Worm (Caenorhabditis elegans) whole organism, L3 larva: ENCODE results near the gene K02E10.5.

ENCODE experiments used
- ZK546.5 ChIP-seq: sonication (generic microtip); optimal IDR thresholded peaks from 2 replicates; lab custom pipeline; 2017; ENCODE audit warnings: missing biosample characterization, missing genetic modification characterization
- aly-2 ChIP-seq: fragments of 150-350 bp; optimal IDR thresholded peaks from 2 replicates; lab custom pipeline; 2014; ENCODE audit warnings: missing biosample characterization, missing genetic modification characterization
- ama-1 ChIP-seq: fragments of 150-350 bp; optimal IDR thresholded peaks from 2 replicates; lab custom pipeline; 2018
- ceh-16 ChIP-seq: sonication (generic microtip); optimal IDR thresholded peaks from 2 replicates; lab custom pipeline; 2017; ENCODE audit warnings: missing biosample characterization, missing genetic modification characterization
- ceh-28 ChIP-seq: fragments of 150-350 bp; optimal IDR thresholded peaks from 2 replicates; lab custom pipeline; 2014; ENCODE audit warnings: missing biosample characterization, missing genetic modification reagents, missing genetic modification characterization
- ceh-82 ChIP-seq: fragments of 150-350 bp; optimal IDR thresholded peaks from 2 replicates; lab custom pipeline; 2014; ENCODE audit warnings: missing biosample characterization, missing genetic modification characterization
- ceh-9 ChIP-seq: sonication (generic microtip); optimal IDR thresholded peaks from 2 replicates; lab custom pipeline; 2018; ENCODE audit warnings: missing biosample characterization, missing genetic modification characterization
- daf-12 ChIP-seq: fragments of 150-350 bp; optimal IDR thresholded peaks from 2 replicates; lab custom pipeline; 2014; ENCODE audit warnings: missing biosample characterization, missing genetic modification reagents, missing genetic modification characterization
- egl-5 ChIP-seq: fragments of 150-350 bp; optimal IDR thresholded peaks from 2 replicates; lab custom pipeline; 2017; ENCODE audit warnings: missing biosample characterization, missing genetic modification reagents, missing genetic modification characterization, inconsistent platforms
- elt-1 ChIP-seq: fragments of 150-350 bp; optimal IDR thresholded peaks from 2 replicates; lab custom pipeline; 2014; ENCODE audit warnings: missing biosample characterization, missing genetic modification characterization
- elt-2 ChIP-seq: sonication (generic microtip); optimal IDR thresholded peaks from 2 replicates; lab custom pipeline; 2016; ENCODE audit warnings: missing genetic modification reagents, mild to moderate bottlenecking, missing genetic modification characterization, missing compliant biosample characterization
- fkh-10 ChIP-seq: sonication (generic microtip); optimal IDR thresholded peaks from 2 replicates; lab custom pipeline; 2017; ENCODE audit warnings: missing biosample characterization, missing genetic modification reagents, missing genetic modification characterization
- fos-1 ChIP-seq: fragments of 150-350 bp; optimal IDR thresholded peaks from 2 replicates; lab custom pipeline; 2014; ENCODE audit warnings: missing biosample characterization, missing genetic modification characterization
- jun-1 ChIP-seq: fragments of 150-350 bp; optimal IDR thresholded peaks from 2 replicates; lab custom pipeline; 2014; ENCODE audit warnings: missing biosample characterization, missing genetic modification reagents, missing genetic modification characterization
- lin-15B ChIP-seq: fragments of 150-350 bp; optimal IDR thresholded peaks from 2 replicates; lab custom pipeline; 2014; ENCODE audit warnings: missing biosample characterization, missing genetic modification characterization
- lin-39 ChIP-seq: fragments of 150-350 bp; optimal IDR thresholded peaks from 2 replicates; lab custom pipeline; 2018; ENCODE audit warnings: missing biosample characterization, missing genetic modification reagents, missing genetic modification characterization
- lsy-12 ChIP-seq: sonication (generic microtip); optimal IDR thresholded peaks from 2 replicates; lab custom pipeline; 2016; ENCODE audit warnings: mild to moderate bottlenecking, missing genetic modification characterization, missing compliant biosample characterization
- mml-1 ChIP-seq: fragments of 150-350 bp; sonication (generic microtip); optimal IDR thresholded peaks from 3 replicates; lab custom pipeline; 2014; ENCODE audit warnings: missing biosample characterization, missing genetic modification characterization
- nfya-1 ChIP-seq: sonication (generic microtip); optimal IDR thresholded peaks from 2 replicates; lab custom pipeline; 2017; ENCODE audit warnings: missing genetic modification characterization, mild to moderate bottlenecking, missing compliant biosample characterization, antibody characterized with exemption, moderate library complexity; ENCODE audit not compliant: insufficient read depth
- nhr-12 ChIP-seq: fragments of 150-350 bp; optimal IDR thresholded peaks from 2 replicates; lab custom pipeline; 2014; ENCODE audit warnings: missing biosample characterization, missing genetic modification characterization
- nhr-237 ChIP-seq: fragments of 150-350 bp; optimal IDR thresholded peaks from 2 replicates; lab custom pipeline; 2014; ENCODE audit warnings: missing biosample characterization, missing genetic modification characterization
- nhr-25 ChIP-seq: sonication (generic microtip); optimal IDR thresholded peaks from 2 replicates; lab custom pipeline; 2017; ENCODE audit warnings: missing biosample characterization, missing genetic modification characterization
- nhr-67 ChIP-seq: fragments of 150-350 bp; optimal IDR thresholded peaks from 2 replicates; lab custom pipeline; 2014; ENCODE audit warnings: missing biosample characterization, missing genetic modification characterization
- nhr-77 ChIP-seq: fragments of 150-350 bp; optimal IDR thresholded peaks from 2 replicates; lab custom pipeline; 2014; ENCODE audit warnings: missing biosample characterization, missing genetic modification characterization
- pha-4 ChIP-seq: fragments of 150-350 bp; optimal IDR thresholded peaks from 2 replicates; lab custom pipeline; 2014; ENCODE audit warnings: missing biosample characterization, missing genetic modification reagents, missing genetic modification characterization
- pqm-1 ChIP-seq: fragments of 150-350 bp; optimal IDR thresholded peaks from 2 replicates; lab custom pipeline; 2017; ENCODE audit warnings: missing biosample characterization, missing genetic modification characterization, inconsistent platforms
- sea-2 ChIP-seq: fragments of 150-350 bp; sonication (generic microtip); optimal IDR thresholded peaks from 4 replicates; lab custom pipeline; 2014; ENCODE audit warnings: missing biosample characterization, missing genetic modification reagents, missing genetic modification characterization
- skn-1 ChIP-seq: fragments of 150-350 bp; optimal IDR thresholded peaks from 2 replicates; lab custom pipeline; 2014; ENCODE audit warnings: missing biosample characterization, missing genetic modification characterization
- snpc-4 ChIP-seq: fragments of 150-350 bp; optimal IDR thresholded peaks from 2 replicates; lab custom pipeline; 2014; ENCODE audit warnings: missing biosample characterization, missing genetic modification characterization
- tbx-2 ChIP-seq: sonication (generic microtip); optimal IDR thresholded peaks from 2 replicates; lab custom pipeline; 2016; ENCODE audit warnings: mild to moderate bottlenecking, missing genetic modification characterization, missing compliant biosample characterization
- unc-39 ChIP-seq: sonication (generic microtip); optimal IDR thresholded peaks from 4 replicates; lab custom pipeline; 2017; ENCODE audit warnings: missing biosample characterization, missing genetic modification characterization
- unc-62 ChIP-seq: fragments of 150-350 bp; sonication (generic microtip); optimal IDR thresholded peaks from 4 replicates; lab custom pipeline; 2014; ENCODE audit warnings: missing biosample characterization, missing genetic modification reagents, missing genetic modification characterization
- ztf-11 ChIP-seq: fragments of 150-350 bp; optimal IDR thresholded peaks from 2 replicates; lab custom pipeline; 2014; ENCODE audit warnings: missing biosample characterization, missing genetic modification characterization
- ztf-4 ChIP-seq: fragments of 150-350 bp; optimal IDR thresholded peaks from 2 replicates; lab custom pipeline; 2014; ENCODE audit warnings: missing biosample characterization, missing genetic modification characterization

K02E10.5 gene

ce11 chrX:2475873-2476272 lies 2.9 kb downstream of the K02E10.5 start, which contains the start of gene R04B3.3:
TSS of gene R04B3.3 (minus strand) at chrX:2475973.
- TF ChIP-seq fkh-10 (GFP tag; lab: Kevin White, UChicago) (no peak), ama-1 (no peak), ceh-82 (tag; lab: Kevin White, UChicago) (no peak), nfya-1 (tag; lab: Kevin White, UChicago) (no peak), ceh-9 (tag; lab: Kevin White, UChicago) (no peak), ceh-16 (no peak), lin-39 (tag; lab: Kevin White, UChicago) (no peak), skn-1 (tag; lab: Kevin White, UChicago) (no peak), unc-62 (no peak), nhr-12 (no peak), ZK546.5 (tag; lab: Kevin White, UChicago) (no peak), lsy-12 (tag; lab: Kevin White, UChicago) (no peak), mml-1 (tag; lab: Kevin White, UChicago) (no peak), nhr-237 (tag; lab: Kevin White, UChicago) (no peak), tbx-2 (tag; lab: Kevin White, UChicago) (no peak), pqm-1 (tag; lab: Kevin White, UChicago) (no peak), lin-15B (tag; lab: Kevin White, UChicago) (no peak), elt-2 (tag; lab: Kevin White, UChicago) (no peak), daf-12 (tag; lab: Kevin White, UChicago) (no peak), nhr-25 (tag; lab: Kevin White, UChicago) (no peak)

DNA sequence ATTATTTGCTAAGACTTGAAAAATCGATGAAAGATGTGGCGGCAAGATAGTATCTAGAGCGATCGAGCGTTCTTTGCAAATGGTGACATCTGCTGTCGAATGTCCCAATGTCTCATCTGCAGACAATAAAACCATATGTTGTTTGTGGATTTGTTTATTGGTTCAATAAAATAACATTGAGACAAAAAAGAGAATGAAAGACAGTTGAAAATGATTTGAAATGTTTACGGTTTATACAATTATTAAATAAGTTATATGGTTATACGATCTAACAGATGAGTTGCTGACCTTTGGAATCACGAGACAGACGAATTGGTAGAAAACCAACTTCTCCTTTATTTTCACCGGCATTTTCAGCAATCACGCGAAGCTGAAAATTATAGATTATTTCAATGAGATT lies 5.1 kb downstream of the K02E10.5 start, which contains the start of gene R04B3.2:
TSS of gene R04B3.2 (minus strand) at position 101 of the 400 bp plus-strand sequence.
- TF ChIP-seq unc-39 (tag; lab: Kevin White, UChicago) (no peak), nfya-1 (tag; lab: Kevin White, UChicago) (no peak), lin-15B (tag; lab: Kevin White, UChicago) (no peak), snpc-4 (tag; lab: Kevin White, UChicago) (no peak), nhr-77 (tag; lab: Kevin White, UChicago) (no peak), elt-1 (no peak), lin-39 (tag; lab: Kevin White, UChicago) (no peak), pqm-1 (tag; lab: Kevin White, UChicago) (no peak), egl-5 (tag; lab: Kevin White, UChicago) (no peak), nhr-67 (tag; lab: Kevin White, UChicago) (no peak), fkh-10 (GFP tag; lab: Kevin White, UChicago) (no peak), jun-1 (tag; lab: Kevin White, UChicago) (no peak), elt-2 (tag; lab: Kevin White, UChicago) (no peak), aly-2 (tag; lab: Kevin White, UChicago) (no peak)

- TF ChIP-seq skn-1 (tag; lab: Kevin White, UChicago) (no peak), fkh-10 (GFP tag; lab: Kevin White, UChicago) (no peak), ztf-4 (tag; lab: Kevin White, UChicago) (no peak), nhr-25 (tag; lab: Kevin White, UChicago) (peak; percentile 20), ama-1 (no peak), ZK546.5 (tag; lab: Kevin White, UChicago) (no peak), ceh-28 (no peak), nhr-237 (tag; lab: Kevin White, UChicago) (no peak), nhr-12 (no peak)
- TF ChIP-seq, all 47 proteins: peak for 1
Observed at ce11 chrX:2471303-2471702, 7.4 kb downstream of the K02E10.5 start, which contains the start of gene R04B3.1. TSS of gene R04B3.1 (minus strand) at chrX:2471403.

- TF ChIP-seq daf-12 (tag; lab: Kevin White, UChicago), result no peak
- no peak for TF ChIP-seq fos-1 (tag; lab: Kevin White, UChicago)
- no peak for TF ChIP-seq lin-39 (tag; lab: Kevin White, UChicago)
- TF ChIP-seq elt-2 (tag; lab: Kevin White, UChicago), result no peak
- TF ChIP-seq skn-1 (tag; lab: Kevin White, UChicago), result no peak
- TF ChIP-seq unc-39 (tag; lab: Kevin White, UChicago), result no peak
- no peak for TF ChIP-seq ceh-16
- no peak for TF ChIP-seq fkh-10 (GFP tag; lab: Kevin White, UChicago)
- no peak for TF ChIP-seq sea-2 (GFP tag; lab: Kevin White, UChicago)
- TF ChIP-seq aly-2 (tag; lab: Kevin White, UChicago), result no peak
- no peak for TF ChIP-seq ztf-11
- TF ChIP-seq nhr-25 (tag; lab: Kevin White, UChicago), result no peak
- TF ChIP-seq jun-1 (tag; lab: Kevin White, UChicago), result no peak
- no peak for TF ChIP-seq elt-1
- TF ChIP-seq nhr-67 (tag; lab: Kevin White, UChicago), result no peak
- no peak for TF ChIP-seq nhr-12
- TF ChIP-seq tbx-2 (tag; lab: Kevin White, UChicago), result no peak
- TF ChIP-seq pha-4, result no peak
Observed at ce11 chrX:2464064-2464463, 14.7 kb downstream of the K02E10.5 start.
